Fruit fly (Drosophila melanogaster): ENCODE measurements around the gene CG6765.

CG6765 gene

dm6 chr3L:8509567-8510109, 2.9 kb upstream of the CG6765 start, which contains the start of the genes ZC3H3 and Pus7 (continued):
- TF ChIP-seq CG15601 (tag; optimal IDR thresholded peaks at IDR 0.05) (peak; percentile 43), pnt (GFP tag; optimal IDR thresholded peaks at IDR 0.05) (no peak), chinmo (GFP tag; IDR thresholded peaks at IDR 0.05; ENCODE audit: partially characterized antibody) (peak; percentile 65; the same call in 1 of the 4 replicates), ftz-f1 (GFP tag; optimal IDR thresholded peaks at IDR 0.05) (peak; percentile 76), CG10654 (GFP tag; optimal IDR thresholded peaks at IDR 0.05) (peak; percentile 4), hbn (GFP tag; IDR thresholded peaks at IDR 0.05; ENCODE audit: partially characterized antibody) (no peak), BEAF-32 (GFP tag; optimal IDR thresholded peaks at IDR 0.05) (peak; percentile 36), CG2116 (GFP tag; optimal IDR thresholded peaks at IDR 0.05) (peak; percentile 59), dm (GFP tag; optimal IDR thresholded peaks at IDR 0.05) (peak; percentile 72), kay (GFP tag; optimal IDR thresholded peaks at IDR 0.05) (no peak), ro (GFP tag; IDR thresholded peaks at IDR 0.05) (no peak), Max (GFP tag; optimal IDR thresholded peaks at IDR 0.05) (peak; percentile 31), MESR4 (GFP tag; optimal IDR thresholded peaks at IDR 0.05) (peak; percentile 90), CG8924 (tag; optimal IDR thresholded peaks at IDR 0.05) (peak; percentile 16), CG13296 (GFP tag; optimal IDR thresholded peaks at IDR 0.05) (no peak), CG17361 (GFP tag; IDR thresholded peaks at IDR 0.05) (peak; percentile 43; the same call in 1 of the 3 replicates), CG10147 (GFP tag; optimal IDR thresholded peaks at IDR 0.05) (peak; percentile 55), ranshi (GFP tag; IDR thresholded peaks at IDR 0.05) (peak; percentile 92), ara (GFP tag; IDR thresholded peaks at IDR 0.05) (no peak), trem (tag; optimal IDR thresholded peaks at IDR 0.05) (peak; percentile 65), CG6813 (GFP tag; optimal IDR thresholded peaks at IDR 0.05) (no peak), CG30020 (tag; optimal IDR thresholded peaks at IDR 0.05) (peak; percentile 44), PHDP (tag; optimal IDR thresholded peaks at IDR 0.05) (peak; percentile 52), CG10267 (tag; optimal IDR thresholded peaks at IDR 0.05) (peak; percentile 57), Dip2 (GFP tag; IDR thresholded peaks at IDR 0.05) (no peak), CG10979 (tag; optimal IDR thresholded peaks at IDR 0.05) (peak; percentile 2), Myb (GFP tag; optimal IDR thresholded peaks at IDR 0.05) (peak; percentile 1), dpn (GFP tag; optimal IDR thresholded peaks at IDR 0.05) (peak in 1 of 2 experiments; percentile 25), Med (GFP tag) (peak; percentile 61), row (GFP tag; IDR thresholded peaks at IDR 0.05) (peak; percentile 46; the same call in 2 of the 3 replicates), Elba2 (GFP tag; optimal IDR thresholded peaks at IDR 0.05) (peak; percentile 17), Blimp-1 (GFP tag; optimal IDR thresholded peaks at IDR 0.05) (no peak), Xbp1 (GFP tag; optimal IDR thresholded peaks at IDR 0.05) (peak; percentile 27), zfh1 (GFP tag; IDR thresholded peaks at IDR 0.05) (0 out of 3 replicates have a peak, but pooled peaks have one; percentile 20), zen2 (GFP tag; IDR thresholded peaks at IDR 0.05; ENCODE audit: partially characterized antibody) (no peak), YL-1 (GFP tag; optimal IDR thresholded peaks at IDR 0.05) (peak; percentile 67), Scr (GFP tag; IDR thresholded peaks at IDR 0.05; ENCODE audit: partially characterized antibody) (no peak), Nf-YC (tag; optimal IDR thresholded peaks at IDR 0.05) (peak; percentile 44), lilli (GFP tag; optimal IDR thresholded peaks at IDR 0.05) (peak; percentile 21), Dp (GFP tag; optimal IDR thresholded peaks at IDR 0.05) (peak; percentile 60), sug (tag; optimal IDR thresholded peaks at IDR 0.05) (peak; percentile 26), CG17829 (tag; optimal IDR thresholded peaks at IDR 0.05) (peak; percentile 51), vvl (GFP tag; IDR thresholded peaks at IDR 0.05) (0 out of 2 replicates have a peak, but pooled peaks have one; percentile 12), lmd (GFP tag; IDR thresholded peaks at IDR 0.05) (no peak), onecut (GFP tag; IDR thresholded peaks at IDR 0.05) (no peak), nmo (GFP tag; optimal IDR thresholded peaks at IDR 0.05) (peak; percentile 39), stwl (tag; optimal IDR thresholded peaks at IDR 0.05) (peak; percentile 45), CG11695 (GFP tag; IDR thresholded peaks at IDR 0.05) (no peak), CG15514 (GFP tag; optimal IDR thresholded peaks at IDR 0.05) (peak; percentile 42), h (optimal IDR thresholded peaks at IDR 0.05) (no peak)

Data from whole organism, embryonic.